Worm (Caenorhabditis elegans) whole organism, L2 larva: ENCODE data around the gene mbl-1.

Experiments
- ZK546.5 ChIP-seq: sonication (generic microtip); optimal IDR thresholded peaks from 2 replicates; lab custom pipeline; 2017; ENCODE audit warnings: missing biosample characterization, missing genetic modification characterization
- ama-1 ChIP-seq: fragments of 150-350 bp; optimal IDR thresholded peaks from 2 replicates; lab custom pipeline; 2018; ENCODE audit warnings: inconsistent platforms
- blmp-1 ChIP-seq: sonication (generic microtip); optimal IDR thresholded peaks from 2 replicates; lab custom pipeline; 2017; ENCODE audit warnings: missing genetic modification characterization, mild to moderate bottlenecking, missing compliant biosample characterization, antibody characterized with exemption, moderate library complexity; ENCODE audit not compliant: insufficient read depth
- elt-3 ChIP-seq: sonication (generic microtip); optimal IDR thresholded peaks from 2 replicates; lab custom pipeline; 2017; ENCODE audit warnings: missing biosample characterization, missing genetic modification characterization
- mbf-1 ChIP-seq: sonication (generic microtip); optimal IDR thresholded peaks from 2 replicates; lab custom pipeline; 2017; ENCODE audit warnings: missing biosample characterization, missing genetic modification characterization
- nhr-11 ChIP-seq: fragments of 150-350 bp; optimal IDR thresholded peaks from 2 replicates; lab custom pipeline; 2014; ENCODE audit warnings: missing biosample characterization, missing genetic modification characterization

DNA sequence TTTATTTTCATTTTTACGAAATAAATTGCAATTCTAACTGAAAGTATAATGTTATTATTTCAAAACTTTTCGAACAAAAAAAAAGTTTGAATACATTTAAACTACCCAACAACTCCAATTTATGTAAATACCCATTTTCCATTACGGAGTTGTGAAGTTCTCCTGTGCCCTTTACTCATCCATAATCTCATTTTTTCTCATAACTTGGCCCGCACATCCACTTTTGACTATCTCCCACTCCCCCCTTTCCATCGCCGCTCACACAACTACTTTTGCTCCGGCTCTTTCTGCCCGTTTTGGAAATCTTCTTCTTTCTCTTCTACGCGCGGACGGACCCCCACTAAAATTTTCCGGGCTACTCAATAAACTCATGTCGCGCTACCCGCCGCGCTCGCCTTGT, 15.8 kb upstream of the mbl-1 start:
- TF ChIP-seq ama-1 (lab: Kevin White, UChicago) (no peak), nhr-11 (no peak), blmp-1 (tag; lab: Kevin White, UChicago) (no peak), ZK546.5 (no peak), elt-3 (tag; lab: Kevin White, UChicago) (no peak), mbf-1 (no peak)
